Worm (Caenorhabditis elegans): ENCODE measurements around the gene Y43F8B.29.

Gene Y43F8B.29

ce11 chrV:19484507-19484906 is 6.9 kb upstream of the Y43F8B.29 start, which contains the start of gene Y43F8B.17:
Gene Y43F8B.17 (plus strand): TSS chrV:19484721.
- TF ChIP-seq unc-39 (tag; optimal IDR thresholded peaks at IDR 0.05) (no peak), C34F6.9 (tag; optimal IDR thresholded peaks at IDR 0.05) (no peak), ZK546.5 (tag; optimal IDR thresholded peaks at IDR 0.05) (no peak), nhr-21 (tag; optimal IDR thresholded peaks at IDR 0.05) (no peak), ztf-1 (GFP tag; conservative IDR thresholded peaks at IDR 0.05) (no peak), sem-4 (tag; optimal IDR thresholded peaks at IDR 0.05) (no peak), egl-27 (tag; optimal IDR thresholded peaks at IDR 0.05) (no peak), nhr-237 (tag; optimal IDR thresholded peaks at IDR 0.05) (no peak), gmeb-1 (tag; optimal IDR thresholded peaks at IDR 0.05) (no peak), peb-1 (tag; optimal IDR thresholded peaks at IDR 0.05) (no peak), nhr-129 (tag; optimal IDR thresholded peaks at IDR 0.05) (no peak), unc-62 (GFP tag; optimal IDR thresholded peaks at IDR 0.05) (no peak)

DNA sequence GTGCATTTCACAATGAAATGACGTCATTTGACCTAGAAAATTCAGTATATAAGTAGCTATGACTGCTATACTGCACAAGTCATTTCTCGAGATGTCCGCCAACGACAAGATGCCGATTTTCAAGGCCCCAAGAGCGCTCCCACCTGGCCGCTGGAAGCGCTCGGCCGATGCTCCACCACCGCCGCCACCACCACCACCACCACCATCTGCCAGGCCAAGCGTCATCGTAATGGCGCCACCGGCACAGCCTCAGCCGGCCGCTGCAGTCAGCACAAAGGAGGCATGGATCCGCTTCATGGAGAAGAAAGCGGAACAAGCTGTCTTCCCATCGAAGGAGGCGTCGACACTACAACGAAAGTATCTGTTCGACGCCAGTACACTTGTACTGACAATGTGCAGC is 6.1 kb upstream of the Y43F8B.29 start, which contains the start of gene Y43F8B.28:
Gene Y43F8B.28, plus strand, starts transcription at position 59 of the 400 bp plus-strand sequence.
- no peak for TF ChIP-seq ama-1 (optimal IDR thresholded peaks at IDR 0.05)
- no peak for TF ChIP-seq ztf-1 (GFP tag; conservative IDR thresholded peaks at IDR 0.05)
- no peak for TF ChIP-seq lin-39 (tag; optimal IDR thresholded peaks at IDR 0.05)
- TF ChIP-seq ceh-82 (tag; optimal IDR thresholded peaks at IDR 0.05): no peak
- no peak for TF ChIP-seq nhr-10 (tag; optimal IDR thresholded peaks at IDR 0.05)
- no peak for TF ChIP-seq mdl-1 (tag; optimal IDR thresholded peaks at IDR 0.05)
- no peak for TF ChIP-seq unc-55 (GFP tag; optimal IDR thresholded peaks at IDR 0.05)
- no peak for TF ChIP-seq blmp-1 (tag; optimal IDR thresholded peaks at IDR 0.05; ENCODE audit: insufficient read depth)
- TF ChIP-seq C34F6.9 (tag; optimal IDR thresholded peaks at IDR 0.05): no peak
- TF ChIP-seq elt-1 (tag; optimal IDR thresholded peaks at IDR 0.05): no peak
- no peak for TF ChIP-seq nhr-21 (tag; optimal IDR thresholded peaks at IDR 0.05)
- no peak for TF ChIP-seq mbf-1 (tag; optimal IDR thresholded peaks at IDR 0.05)

DNA sequence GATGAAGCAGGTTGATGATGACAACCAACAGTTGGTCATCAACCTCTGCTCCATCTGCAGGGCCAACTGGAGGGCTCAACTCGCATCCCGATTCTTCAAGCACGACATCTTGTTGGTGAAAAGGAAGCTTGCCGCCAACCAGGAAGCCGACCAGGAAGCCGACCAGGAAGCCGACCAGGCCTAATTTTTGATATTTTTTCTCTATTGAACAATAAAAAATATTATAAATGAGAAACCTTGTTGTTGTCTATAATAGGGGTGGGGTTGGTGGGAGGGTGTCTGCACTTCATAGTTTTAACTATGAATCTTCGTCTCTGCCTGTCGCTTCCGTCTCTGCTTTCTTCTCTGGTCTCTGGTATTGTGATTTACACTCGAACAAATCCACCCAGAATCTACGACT is 5.7 kb upstream of the Y43F8B.29 start, which contains the start of gene Y43F8B.18:
Gene Y43F8B.18, plus strand, starts transcription at position 301 of the 400 bp plus-strand sequence.
- TF ChIP-seq blmp-1 (tag; optimal IDR thresholded peaks at IDR 0.05; ENCODE audit: insufficient read depth): no peak
- no peak for TF ChIP-seq ztf-4 (tag; optimal IDR thresholded peaks at IDR 0.05)
- no peak for TF ChIP-seq nhr-237 (tag; optimal IDR thresholded peaks at IDR 0.05)
- TF ChIP-seq nhr-6 (tag; optimal IDR thresholded peaks at IDR 0.05): no peak
- TF ChIP-seq nhr-11 (tag; optimal IDR thresholded peaks at IDR 0.05): no peak
- no peak for TF ChIP-seq sma-9 (GFP tag; optimal IDR thresholded peaks at IDR 0.05)
- TF ChIP-seq sma-9 (tag; optimal IDR thresholded peaks at IDR 0.05): no peak
- no peak for TF ChIP-seq zag-1 (tag; optimal IDR thresholded peaks at IDR 0.05)
- no peak for TF ChIP-seq nhr-21 (tag; optimal IDR thresholded peaks at IDR 0.05)

DNA sequence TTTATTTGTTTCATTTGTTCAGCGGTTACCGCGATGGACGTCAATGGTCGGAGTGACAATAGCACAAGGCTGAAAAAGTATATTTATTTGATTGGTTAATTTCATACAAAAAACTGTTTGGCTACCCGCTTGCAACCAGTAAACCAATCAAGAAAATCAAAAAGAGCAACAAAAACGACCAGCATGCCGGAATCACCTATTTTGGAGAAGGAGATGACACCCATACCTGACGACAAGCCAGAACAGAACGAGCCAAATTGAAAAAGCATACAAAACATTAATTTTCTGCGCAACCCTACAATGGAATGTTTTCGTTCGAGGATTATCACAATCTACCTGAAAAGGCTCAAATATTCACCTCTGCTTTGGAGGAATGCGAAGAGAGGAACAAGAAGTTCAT is 941 bp upstream of the Y43F8B.29 start, which contains the start of gene Y43F8B.7:
Gene Y43F8B.7, plus strand, starts transcription at position 301 of the 400 bp plus-strand sequence.
- TF ChIP-seq Y55F3AM.14 (GFP tag; optimal IDR thresholded peaks at IDR 0.05): no peak
- TF ChIP-seq ceh-16 (tag; optimal IDR thresholded peaks at IDR 0.05): no peak
- TF ChIP-seq mab-5 (tag; optimal IDR thresholded peaks at IDR 0.05): no peak
- TF ChIP-seq ztf-11 (tag; optimal IDR thresholded peaks at IDR 0.05): no peak
- TF ChIP-seq crh-2 (tag; optimal IDR thresholded peaks at IDR 0.05): no peak
- TF ChIP-seq nhr-25 (tag; optimal IDR thresholded peaks at IDR 0.05): no peak
- no peak for TF ChIP-seq nhr-237 (tag; optimal IDR thresholded peaks at IDR 0.05)
- TF ChIP-seq ztf-4 (tag; optimal IDR thresholded peaks at IDR 0.05): no peak
- no peak for TF ChIP-seq gmeb-1 (tag; optimal IDR thresholded peaks at IDR 0.05)
- no peak for TF ChIP-seq sem-4 (tag; optimal IDR thresholded peaks at IDR 0.05)
- TF ChIP-seq aly-2 (tag; optimal IDR thresholded peaks at IDR 0.05): no peak
- no peak for TF ChIP-seq nhr-77 (tag; optimal IDR thresholded peaks at IDR 0.05)
- no peak for TF ChIP-seq lin-11 (tag; optimal IDR thresholded peaks at IDR 0.05)
- no peak for TF ChIP-seq lin-39 (tag; optimal IDR thresholded peaks at IDR 0.05)

ce11 chrV:19495145-19495544 is 3.7 kb downstream of the Y43F8B.29 start:
- TF ChIP-seq skn-1 (tag; optimal IDR thresholded peaks at IDR 0.05) (no peak), nhr-129 (tag; optimal IDR thresholded peaks at IDR 0.05) (no peak), ztf-4 (tag; optimal IDR thresholded peaks at IDR 0.05) (no peak)

Measured in whole organism, L2 larva.